Fruit fly (Drosophila melanogaster) whole organism, wandering third instar larva: ENCODE data around the gene CG3097.

Experiments used
- Abd-B ChIP-seq: fragments of >200 bp; optimal IDR thresholded peaks from 2 replicates; lab custom pipeline; 2017; ENCODE audit warnings: missing biosample characterization, missing genetic modification characterization
- CG9705 ChIP-seq: fragments of 200-800 bp; sonication (Bioruptor generic); optimal IDR thresholded peaks from 2 replicates; lab custom pipeline; 2018; ENCODE audit warnings: missing biosample characterization, mild to moderate bottlenecking, missing genetic modification characterization
- Dfd ChIP-seq: fragments of >200 bp; optimal IDR thresholded peaks from 2 replicates; lab custom pipeline; 2017; ENCODE audit warnings: missing biosample characterization, missing genetic modification characterization
- Dif ChIP-seq: fragments of 200-275, 200-300 bp; sonication (Bioruptor generic); optimal IDR thresholded peaks from 2 replicates; lab custom pipeline; 2018; ENCODE audit warnings: missing biosample characterization, missing genetic modification characterization; ENCODE audit not compliant: partially characterized antibody
- GATAd ChIP-seq: sonication (Bioruptor generic); optimal IDR thresholded peaks from 2 replicates; lab custom pipeline; 2016; ENCODE audit warnings: missing biosample characterization, missing genetic modification characterization
- Hr78 ChIP-seq: fragments of >200 bp; optimal IDR thresholded peaks from 2 replicates; lab custom pipeline; 2017; ENCODE audit warnings: missing biosample characterization, missing genetic modification characterization
- Hr83 ChIP-seq: fragments of 200-300 bp; sonication (Bioruptor generic); optimal IDR thresholded peaks from 2 replicates; lab custom pipeline; 2016; ENCODE audit warnings: missing biosample characterization, mild to moderate bottlenecking, missing genetic modification characterization, moderate library complexity; ENCODE audit not compliant: poor library complexity, severe bottlenecking
- Jra ChIP-seq: sonication (Bioruptor generic); optimal IDR thresholded peaks from 2 replicates; lab custom pipeline; 2016; ENCODE audit warnings: missing biosample characterization, missing genetic modification characterization
- Mio ChIP-seq: sonication (Bioruptor generic); optimal IDR thresholded peaks from 2 replicates; lab custom pipeline; 2016; ENCODE audit warnings: missing biosample characterization, missing genetic modification characterization
- OdsH ChIP-seq: fragments of 200-800 bp; sonication (Bioruptor generic); optimal IDR thresholded peaks from 2 replicates; lab custom pipeline; 2016; ENCODE audit warnings: missing biosample characterization, mild to moderate bottlenecking, missing genetic modification characterization
- Rel ChIP-seq, 2 experiments: fragments of 200-800 bp; sonication (Bioruptor generic) in 1 of 2; optimal IDR thresholded peaks; 2 replicates in 1 of 2; 3 replicates in 1 of 2; lab custom pipeline; 2016 to 2019; ENCODE audit warnings: mild to moderate bottlenecking in 2 of 2, missing biosample characterization in 2 of 2, missing genetic modification characterization in 2 of 2, moderate library complexity in 1 of 2
- Sp1 ChIP-seq: fragments of 200-800 bp; sonication (Bioruptor generic); optimal IDR thresholded peaks from 3 replicates; lab custom pipeline; 2019; ENCODE audit warnings: missing biosample characterization, mild to moderate bottlenecking, missing genetic modification characterization, moderate library complexity
- Vsx2 ChIP-seq: fragments of 200-300, 225-300 bp; sonication (Bioruptor generic); optimal IDR thresholded peaks from 2 replicates; lab custom pipeline; 2018; ENCODE audit warnings: missing biosample characterization, missing genetic modification characterization; ENCODE audit not compliant: partially characterized antibody
- brk ChIP-seq: fragments of 200-800 bp; sonication (Bioruptor generic); optimal IDR thresholded peaks from 2 replicates; lab custom pipeline; 2016; ENCODE audit warnings: missing biosample characterization, mild to moderate bottlenecking, missing genetic modification characterization
- dl ChIP-seq, 2 experiments: fragments of 175-275, 200-275 bp in 1 of 2; fragments of 200-275 bp in 1 of 2; sonication (Bioruptor generic); optimal IDR thresholded peaks; lab custom pipeline; 2018; ENCODE audit warnings: mild to moderate bottlenecking in 2 of 2, missing biosample characterization in 2 of 2, missing genetic modification characterization in 2 of 2, moderate library complexity in 2 of 2; ENCODE audit not compliant: partially characterized antibody in 2 of 2, insufficient read depth in 1 of 2
- dsf ChIP-seq: sonication (Bioruptor generic); optimal IDR thresholded peaks from 2 replicates; lab custom pipeline; 2016; ENCODE audit warnings: missing biosample characterization, missing genetic modification characterization, borderline replicate concordance
- ey ChIP-seq: fragments of 200-800 bp; sonication (Bioruptor generic); optimal IDR thresholded peaks from 2 replicates; lab custom pipeline; 2016; ENCODE audit warnings: missing biosample characterization, missing genetic modification characterization
- foxo ChIP-seq, 2 experiments: fragments of 200-800 bp; sonication (Bioruptor generic); optimal IDR thresholded peaks; 2 replicates in 1 of 2; 3 replicates in 1 of 2; lab custom pipeline; 2016 to 2017; ENCODE audit warnings: missing biosample characterization in 2 of 2, missing genetic modification characterization in 2 of 2
- h ChIP-seq: fragments of 200-800 bp; sonication (Bioruptor generic); optimal IDR thresholded peaks from 3 replicates; lab custom pipeline; 2016; ENCODE audit warnings: missing biosample characterization, mild to moderate bottlenecking, missing genetic modification characterization
- lola ChIP-seq: fragments of >200 bp; optimal IDR thresholded peaks from 2 replicates; lab custom pipeline; 2017; ENCODE audit warnings: missing biosample characterization, missing genetic modification characterization
- pan ChIP-seq: fragments of >200 bp; optimal IDR thresholded peaks from 2 replicates; lab custom pipeline; 2017
- psq ChIP-seq: fragments of 200-800 bp; sonication (Bioruptor generic); optimal IDR thresholded peaks from 3 replicates; lab custom pipeline; 2017; ENCODE audit warnings: missing biosample characterization, mild to moderate bottlenecking, missing genetic modification characterization, moderate library complexity
- rgr ChIP-seq: fragments of 200-800 bp; sonication (Bioruptor generic); optimal IDR thresholded peaks from 3 replicates; lab custom pipeline; 2016; ENCODE audit warnings: missing biosample characterization, mild to moderate bottlenecking, missing genetic modification characterization
- sage ChIP-seq: fragments of 200-800 bp; sonication (Bioruptor generic); optimal IDR thresholded peaks from 2 replicates; lab custom pipeline; 2016; ENCODE audit warnings: missing biosample characterization, mild to moderate bottlenecking, missing genetic modification characterization
- tai ChIP-seq: sonication (Bioruptor generic); optimal IDR thresholded peaks from 2 replicates; lab custom pipeline; 2016; ENCODE audit warnings: missing biosample characterization, missing genetic modification characterization
- woc ChIP-seq: sonication (Bioruptor generic); optimal IDR thresholded peaks from 2 replicates; lab custom pipeline; 2016; ENCODE audit warnings: missing biosample characterization, mild to moderate bottlenecking, missing genetic modification characterization

Gene CG3097

dm6 chrX:5783260-5784040, 12.9 kb upstream of the CG3097 start (continued):
- TF ChIP-seq foxo (GFP tag; optimal IDR thresholded peaks at IDR 0.05; lab: Kevin White, UChicago) (peak in 1 of 2 experiments; percentile 70), Mio (no peak)

DNA sequence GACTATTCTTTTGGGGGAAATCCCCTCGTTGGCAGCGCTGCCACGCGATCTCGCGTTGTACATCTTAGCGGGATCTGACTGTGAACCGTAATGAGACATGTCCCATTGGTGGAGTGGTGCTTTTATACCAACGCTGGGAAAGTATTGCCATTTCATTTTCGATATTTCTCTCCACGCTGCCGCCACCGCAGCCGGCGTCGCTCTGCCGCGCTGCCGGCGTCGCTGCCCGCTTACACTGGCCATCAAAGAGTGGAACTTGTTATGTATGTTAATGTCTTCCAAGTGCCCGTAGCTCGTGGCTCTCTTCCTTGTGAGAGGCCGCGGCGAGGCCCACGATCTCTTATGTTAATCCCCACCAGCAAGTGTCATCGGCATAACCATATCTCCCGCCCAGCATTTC, 10.9 kb upstream of the CG3097 start, which contains the start of gene CG3108:
Gene CG3108 (minus strand): TSS at position 101 of the 400 bp plus-strand sequence.
- TF ChIP-seq brk (GFP tag; lab: Kevin White, UChicago) (no peak), sage (GFP tag; lab: Kevin White, UChicago) (no peak), Vsx2 (GFP tag; lab: Kevin White, UChicago) (no peak)

- TF ChIP-seq Hr83 (GFP tag; lab: Kevin White, UChicago), result no peak
- no peak for TF ChIP-seq CG9705 (GFP tag; lab: Kevin White, UChicago)
- TF ChIP-seq Dfd (GFP tag; lab: Kevin White, UChicago), result no peak
- TF ChIP-seq h, result no peak
- no peak for TF ChIP-seq pan (lab: Kevin White, UChicago)
- no peak for TF ChIP-seq tai
- no peak for TF ChIP-seq OdsH (GFP tag; lab: Kevin White, UChicago)
- TF ChIP-seq woc (GFP tag; lab: Kevin White, UChicago), result no peak
- no peak for TF ChIP-seq Hr78 (GFP tag; lab: Kevin White, UChicago)
- TF ChIP-seq dl (GFP tag; optimal IDR thresholded peaks at IDR 0.05; lab: Kevin White, UChicago; ENCODE audit: insufficient read depth in 1 of 2, partially characterized antibody in 2 of 2), result no peak
- TF ChIP-seq Abd-B (GFP tag; lab: Kevin White, UChicago), result no peak
- no peak for TF ChIP-seq rgr (GFP tag; lab: Kevin White, UChicago)
- TF ChIP-seq Vsx2 (GFP tag; lab: Kevin White, UChicago), result no peak
- no peak for TF ChIP-seq Rel (GFP tag; optimal IDR thresholded peaks at IDR 0.05; lab: Kevin White, UChicago)
- no peak for TF ChIP-seq Rel (tag; optimal IDR thresholded peaks at IDR 0.05; lab: Kevin White, UChicago)
These were observed 6.0 kb upstream of the CG3097 start, which contains the start of gene CG42264 for dm6 chrX:5776547-5776946. Gene CG42264, minus strand, starts transcription at chrX:5776647.

- TF ChIP-seq lola (GFP tag; lab: Kevin White, UChicago) (no peak), Abd-B (GFP tag; lab: Kevin White, UChicago) (no peak), Dfd (GFP tag; lab: Kevin White, UChicago) (no peak), GATAd (GFP tag; lab: Kevin White, UChicago) (no peak), Rel (GFP tag; optimal IDR thresholded peaks at IDR 0.05; lab: Kevin White, UChicago) (no peak), Rel (tag; optimal IDR thresholded peaks at IDR 0.05; lab: Kevin White, UChicago) (no peak), Jra (GFP tag; lab: Kevin White, UChicago) (no peak), ey (GFP tag; lab: Kevin White, UChicago) (no peak), Dif (GFP tag; lab: Kevin White, UChicago) (no peak), brk (GFP tag; lab: Kevin White, UChicago) (no peak), dsf (no peak)
- TF ChIP-seq, all 38 proteins: peak for 0
These were observed 1.8 kb upstream of the CG3097 start for dm6 chrX:5772409-5772808.

dm6 chrX:5768602-5769251, 1.9 kb downstream of the CG3097 start:
- TF ChIP-seq lola (GFP tag; lab: Kevin White, UChicago) (no peak), Vsx2 (GFP tag; lab: Kevin White, UChicago) (peak; percentile 15), woc (GFP tag; lab: Kevin White, UChicago) (no peak), Dif (GFP tag; lab: Kevin White, UChicago) (no peak), Sp1 (GFP tag; lab: Kevin White, UChicago) (peak; percentile 16), psq (GFP tag; lab: Kevin White, UChicago) (peak; percentile 12)
- TF ChIP-seq, all 38 proteins: peak for 3
